Fruit fly (Drosophila melanogaster): ENCODE measurements around the gene Wbp2.

Wbp2 gene

DNA sequence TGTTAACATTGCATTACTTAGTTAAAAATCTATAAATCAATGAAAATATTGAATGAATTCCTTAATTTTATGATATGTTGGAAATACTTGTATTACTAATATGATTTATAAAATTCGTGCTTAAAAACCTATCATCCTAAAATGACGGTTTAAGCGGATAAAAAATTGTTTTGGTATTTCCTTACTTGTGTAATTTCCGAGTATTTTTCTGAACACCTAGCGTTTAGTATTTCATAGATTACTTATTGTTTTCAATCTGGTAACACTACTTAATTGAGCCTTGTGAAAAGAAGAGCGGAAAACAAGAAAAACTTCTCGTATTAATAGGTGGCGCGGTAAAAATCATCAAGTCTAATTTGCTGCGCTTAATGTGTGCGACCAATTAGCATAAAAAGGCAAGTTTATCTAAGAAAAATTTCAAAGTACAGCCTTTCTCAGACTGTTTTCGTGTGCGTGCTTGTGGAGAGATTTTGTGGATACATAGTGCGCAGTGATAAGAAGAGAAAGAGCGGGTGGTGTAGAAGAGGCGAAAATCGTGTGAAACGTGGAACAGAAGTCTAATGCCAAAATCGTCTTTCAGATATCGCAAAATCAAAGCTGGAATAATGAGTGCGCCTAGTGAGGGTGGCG is 44.2 kb upstream of the Wbp2 start, which contains the start of gene Sap130:
Gene Sap130 (plus strand): TSS at position 243 of the 630 bp plus-strand sequence.
- TF ChIP-seq Ets98B (GFP tag; IDR thresholded peaks at IDR 0.05): no peak
- TF ChIP-seq CG13204 (GFP tag; optimal IDR thresholded peaks at IDR 0.05): no peak
- TF ChIP-seq Pif1B (GFP tag; optimal IDR thresholded peaks at IDR 0.05): no peak
- no peak for TF ChIP-seq CG15710 (tag; optimal IDR thresholded peaks at IDR 0.05)
- no peak for TF ChIP-seq gl (tag; optimal IDR thresholded peaks at IDR 0.05)
- no peak for TF ChIP-seq rn (GFP tag; IDR thresholded peaks at IDR 0.05)

DNA sequence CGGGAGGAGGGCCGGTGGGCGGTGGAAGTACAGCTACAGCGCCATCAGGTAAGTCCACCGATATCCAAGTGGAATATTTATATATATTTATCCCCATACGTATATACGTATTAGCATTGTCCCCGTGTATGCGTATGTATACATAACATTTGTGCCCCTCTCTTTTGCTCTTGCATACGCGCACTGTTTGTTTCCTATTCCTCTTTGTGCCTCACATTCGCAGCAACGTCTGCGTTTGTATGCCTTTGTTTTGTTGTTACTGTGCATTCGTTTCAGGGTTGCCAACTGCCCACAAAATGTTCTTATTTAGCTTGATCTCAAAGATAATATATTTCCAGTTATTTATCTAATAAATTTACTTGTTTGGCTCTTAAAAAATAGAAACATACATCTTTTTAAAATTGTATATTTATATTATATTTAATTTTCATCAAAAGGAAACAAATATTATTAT is 43.6 kb upstream of the Wbp2 start:
- TF ChIP-seq CG13204 (GFP tag; optimal IDR thresholded peaks at IDR 0.05) (no peak), gl (tag; optimal IDR thresholded peaks at IDR 0.05) (no peak), CG34367 (tag; optimal IDR thresholded peaks at IDR 0.05) (peak; percentile 40), CG10348 (GFP tag; IDR thresholded peaks at IDR 0.05) (no peak), EcR (GFP tag; optimal IDR thresholded peaks at IDR 0.05) (peak; percentile 7), Snoo (tag; optimal IDR thresholded peaks at IDR 0.05) (peak; percentile 54), D1 (tag; optimal IDR thresholded peaks at IDR 0.05) (peak; percentile 42), CG9948 (tag; optimal IDR thresholded peaks at IDR 0.05) (peak; percentile 39), Pif1B (GFP tag; optimal IDR thresholded peaks at IDR 0.05) (peak; percentile 56), CG8159 (tag; optimal IDR thresholded peaks at IDR 0.05) (peak; percentile 62), CG12605 (GFP tag; IDR thresholded peaks at IDR 0.05) (no peak), CG17806 (tag; optimal IDR thresholded peaks at IDR 0.05) (peak; percentile 49), Ets98B (GFP tag; IDR thresholded peaks at IDR 0.05) (peak; percentile 76), CG8301 (tag; optimal IDR thresholded peaks at IDR 0.05) (no peak), CG4496 (GFP tag; IDR thresholded peaks at IDR 0.05) (no peak), Pif1A (GFP tag; optimal IDR thresholded peaks at IDR 0.05) (no peak), rn (GFP tag; IDR thresholded peaks at IDR 0.05) (no peak), fd96Ca (GFP tag; IDR thresholded peaks at IDR 0.05) (no peak), CG15710 (tag; optimal IDR thresholded peaks at IDR 0.05) (peak; percentile 45), CG32121 (GFP tag; IDR thresholded peaks at IDR 0.05) (peak; percentile 54; the same call in 1 of the 2 replicates), CG14655 (GFP tag; optimal IDR thresholded peaks at IDR 0.05) (no peak)

DNA sequence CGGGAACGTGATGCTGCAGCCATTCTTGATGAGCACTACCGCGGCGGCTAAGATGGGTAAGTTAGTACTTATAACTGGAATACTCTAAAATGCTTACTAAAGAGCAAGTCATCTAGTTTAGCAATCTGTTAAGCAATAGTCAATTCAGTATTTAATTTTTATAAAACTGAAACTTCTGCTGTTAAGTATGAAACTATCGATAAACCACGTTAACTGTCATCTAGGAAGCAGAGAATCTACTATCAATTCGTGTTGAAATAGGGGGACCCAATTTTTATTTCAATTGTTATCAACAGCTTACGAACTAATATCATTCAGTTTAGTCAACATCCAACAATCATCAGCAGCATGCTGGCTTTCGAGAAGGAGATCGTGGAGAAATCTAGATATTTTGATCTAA is 41.5 kb upstream of the Wbp2 start, which contains the start of gene CG32110:
Gene CG32110 (plus strand): TSS at position 301 of the 400 bp plus-strand sequence.
- TF ChIP-seq CG13204 (GFP tag; optimal IDR thresholded peaks at IDR 0.05) (no peak), EcR (GFP tag; optimal IDR thresholded peaks at IDR 0.05) (no peak), CG12605 (GFP tag; IDR thresholded peaks at IDR 0.05) (no peak), CG14655 (GFP tag; optimal IDR thresholded peaks at IDR 0.05) (no peak), CG4496 (GFP tag; IDR thresholded peaks at IDR 0.05) (no peak), rn (GFP tag; IDR thresholded peaks at IDR 0.05) (no peak), CG9948 (tag; optimal IDR thresholded peaks at IDR 0.05) (no peak), CG32121 (GFP tag; IDR thresholded peaks at IDR 0.05) (no peak), CG17806 (tag; optimal IDR thresholded peaks at IDR 0.05) (no peak), D1 (tag; optimal IDR thresholded peaks at IDR 0.05) (no peak), CG8301 (tag; optimal IDR thresholded peaks at IDR 0.05) (no peak), CG10348 (GFP tag; IDR thresholded peaks at IDR 0.05) (no peak), CG8159 (tag; optimal IDR thresholded peaks at IDR 0.05) (no peak), Pif1B (GFP tag; optimal IDR thresholded peaks at IDR 0.05) (no peak), CG15710 (tag; optimal IDR thresholded peaks at IDR 0.05) (no peak), Pif1A (GFP tag; optimal IDR thresholded peaks at IDR 0.05) (no peak)

DNA sequence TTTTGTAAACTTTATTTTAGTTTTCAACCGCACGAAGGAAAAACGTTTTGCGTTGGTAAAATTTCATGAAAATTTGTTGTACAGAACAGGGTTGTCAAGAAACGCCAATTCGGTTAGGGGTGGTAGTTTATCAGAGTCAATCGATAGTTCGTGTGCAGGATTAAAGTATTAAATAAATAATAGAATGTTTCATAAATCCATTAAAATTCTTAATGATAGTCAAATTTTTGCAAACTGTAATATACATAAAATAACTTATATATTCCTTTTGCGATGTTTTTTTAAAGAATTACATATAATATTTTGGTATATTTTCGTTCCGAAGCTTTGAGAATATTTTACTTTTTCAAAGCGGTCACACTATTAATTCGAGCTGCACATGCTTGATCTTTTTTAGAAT is 36.1 kb upstream of the Wbp2 start, which contains the start of the genes Sf3a2 and CG42588:
Gene Sf3a2 (minus strand): TSS at position 113 of the 400 bp plus-strand sequence.
Gene CG42588 (plus strand): TSS at position 348 of the 400 bp plus-strand sequence.
- TF ChIP-seq Pif1B (GFP tag; optimal IDR thresholded peaks at IDR 0.05): no peak
- TF ChIP-seq CG34367 (tag; optimal IDR thresholded peaks at IDR 0.05): no peak
- TF ChIP-seq Pif1A (GFP tag; optimal IDR thresholded peaks at IDR 0.05): no peak
- no peak for TF ChIP-seq CG15710 (tag; optimal IDR thresholded peaks at IDR 0.05)
- no peak for TF ChIP-seq CG8301 (tag; optimal IDR thresholded peaks at IDR 0.05)
- TF ChIP-seq CG17806 (tag; optimal IDR thresholded peaks at IDR 0.05): peak; percentile 31
- peak; percentile 36; the same call in 1 of the 2 replicates for TF ChIP-seq rn (GFP tag; IDR thresholded peaks at IDR 0.05)

DNA sequence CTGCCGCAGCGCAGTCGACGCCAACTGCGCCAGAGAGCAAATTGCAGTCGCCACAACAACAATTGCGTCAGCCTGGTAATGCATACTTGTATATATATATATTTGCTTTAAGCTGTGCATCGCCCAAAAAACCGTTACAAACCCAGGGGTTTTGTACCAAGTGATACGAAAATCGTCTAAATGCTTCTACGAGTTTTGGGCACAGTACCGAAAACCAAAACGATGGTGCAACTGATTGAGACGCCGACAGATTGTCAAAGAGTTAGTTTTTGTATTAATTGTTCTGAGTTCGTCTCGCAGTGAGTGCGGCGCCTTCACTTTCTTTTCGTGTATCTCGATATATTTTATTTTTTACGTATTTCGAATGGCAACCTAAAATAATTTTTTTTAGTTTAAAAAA is 35.2 kb upstream of the Wbp2 start:
- no peak for TF ChIP-seq CG9948 (tag; optimal IDR thresholded peaks at IDR 0.05)
- TF ChIP-seq CG17806 (tag; optimal IDR thresholded peaks at IDR 0.05): no peak
- no peak for TF ChIP-seq fd96Ca (GFP tag; IDR thresholded peaks at IDR 0.05)
- no peak for TF ChIP-seq CG15710 (tag; optimal IDR thresholded peaks at IDR 0.05)
- no peak for TF ChIP-seq Pif1B (GFP tag; optimal IDR thresholded peaks at IDR 0.05)

DNA sequence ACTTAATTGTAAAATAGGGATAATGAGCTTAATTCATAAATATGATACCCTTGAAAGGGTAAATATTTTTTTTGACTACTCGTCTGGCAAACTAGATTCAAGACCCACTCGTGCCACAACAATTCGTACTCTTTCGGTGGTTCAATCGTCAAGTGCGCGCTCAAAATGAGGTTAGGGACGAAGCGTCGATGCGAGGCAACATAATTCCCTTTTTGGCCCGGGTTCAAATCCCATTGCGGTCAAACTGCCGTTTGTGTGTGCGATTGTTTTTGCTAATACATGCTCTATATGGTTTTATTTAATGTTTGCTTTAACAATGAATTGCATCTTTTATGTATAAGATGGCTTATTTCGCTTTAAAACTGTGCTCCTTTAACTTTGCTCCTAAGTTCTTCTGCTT is 34.2 kb upstream of the Wbp2 start:
- TF ChIP-seq rn (GFP tag; IDR thresholded peaks at IDR 0.05): no peak
- TF ChIP-seq CG13204 (GFP tag; optimal IDR thresholded peaks at IDR 0.05): no peak
- no peak for TF ChIP-seq Ets98B (GFP tag; IDR thresholded peaks at IDR 0.05)
- no peak for TF ChIP-seq CG12605 (GFP tag; IDR thresholded peaks at IDR 0.05)
- no peak for TF ChIP-seq Snoo (tag; optimal IDR thresholded peaks at IDR 0.05)
- no peak for TF ChIP-seq Pif1B (GFP tag; optimal IDR thresholded peaks at IDR 0.05)
- TF ChIP-seq CG17806 (tag; optimal IDR thresholded peaks at IDR 0.05): no peak
- TF ChIP-seq Pif1A (GFP tag; optimal IDR thresholded peaks at IDR 0.05): no peak
- no peak for TF ChIP-seq CG8159 (tag; optimal IDR thresholded peaks at IDR 0.05)
- no peak for TF ChIP-seq EcR (GFP tag; optimal IDR thresholded peaks at IDR 0.05)
- no peak for TF ChIP-seq D1 (tag; optimal IDR thresholded peaks at IDR 0.05)
- TF ChIP-seq fd96Ca (GFP tag; IDR thresholded peaks at IDR 0.05): no peak
- TF ChIP-seq CG9948 (tag; optimal IDR thresholded peaks at IDR 0.05): no peak
- no peak for TF ChIP-seq CG10348 (GFP tag; IDR thresholded peaks at IDR 0.05)
- TF ChIP-seq CG4496 (GFP tag; IDR thresholded peaks at IDR 0.05): no peak
- no peak for TF ChIP-seq CG15710 (tag; optimal IDR thresholded peaks at IDR 0.05)
- no peak for TF ChIP-seq CG14655 (GFP tag; optimal IDR thresholded peaks at IDR 0.05)
